Worm (Caenorhabditis elegans) whole organism, L3 larva: ENCODE results near the gene vha-8.

Experiments
- aly-2 ChIP-seq: fragments of 150-350 bp; optimal IDR thresholded peaks from 2 replicates; lab custom pipeline; 2014; ENCODE audit warnings: missing biosample characterization, missing genetic modification characterization
- ama-1 ChIP-seq: fragments of 150-350 bp; optimal IDR thresholded peaks from 2 replicates; lab custom pipeline; 2018
- ceh-16 ChIP-seq: sonication (generic microtip); optimal IDR thresholded peaks from 2 replicates; lab custom pipeline; 2017; ENCODE audit warnings: missing biosample characterization, missing genetic modification characterization
- ceh-82 ChIP-seq: fragments of 150-350 bp; optimal IDR thresholded peaks from 2 replicates; lab custom pipeline; 2014; ENCODE audit warnings: missing biosample characterization, missing genetic modification characterization
- elt-1 ChIP-seq: fragments of 150-350 bp; optimal IDR thresholded peaks from 2 replicates; lab custom pipeline; 2014; ENCODE audit warnings: missing biosample characterization, missing genetic modification characterization
- elt-2 ChIP-seq: sonication (generic microtip); optimal IDR thresholded peaks from 2 replicates; lab custom pipeline; 2016; ENCODE audit warnings: missing genetic modification reagents, mild to moderate bottlenecking, missing genetic modification characterization, missing compliant biosample characterization
- fkh-2 ChIP-seq: fragments of 150-350 bp; optimal IDR thresholded peaks from 2 replicates; lab custom pipeline; 2014; ENCODE audit warnings: missing biosample characterization, missing genetic modification reagents, missing genetic modification characterization
- nhr-237 ChIP-seq: fragments of 150-350 bp; optimal IDR thresholded peaks from 2 replicates; lab custom pipeline; 2014; ENCODE audit warnings: missing biosample characterization, missing genetic modification characterization
- pqm-1 ChIP-seq: fragments of 150-350 bp; optimal IDR thresholded peaks from 2 replicates; lab custom pipeline; 2017; ENCODE audit warnings: missing biosample characterization, missing genetic modification characterization, inconsistent platforms
- sea-2 ChIP-seq: fragments of 150-350 bp; sonication (generic microtip); optimal IDR thresholded peaks from 4 replicates; lab custom pipeline; 2014; ENCODE audit warnings: missing biosample characterization, missing genetic modification reagents, missing genetic modification characterization
- unc-39 ChIP-seq: sonication (generic microtip); optimal IDR thresholded peaks from 4 replicates; lab custom pipeline; 2017; ENCODE audit warnings: missing biosample characterization, missing genetic modification characterization
- ztf-11 ChIP-seq: fragments of 150-350 bp; optimal IDR thresholded peaks from 2 replicates; lab custom pipeline; 2014; ENCODE audit warnings: missing biosample characterization, missing genetic modification characterization

DNA sequence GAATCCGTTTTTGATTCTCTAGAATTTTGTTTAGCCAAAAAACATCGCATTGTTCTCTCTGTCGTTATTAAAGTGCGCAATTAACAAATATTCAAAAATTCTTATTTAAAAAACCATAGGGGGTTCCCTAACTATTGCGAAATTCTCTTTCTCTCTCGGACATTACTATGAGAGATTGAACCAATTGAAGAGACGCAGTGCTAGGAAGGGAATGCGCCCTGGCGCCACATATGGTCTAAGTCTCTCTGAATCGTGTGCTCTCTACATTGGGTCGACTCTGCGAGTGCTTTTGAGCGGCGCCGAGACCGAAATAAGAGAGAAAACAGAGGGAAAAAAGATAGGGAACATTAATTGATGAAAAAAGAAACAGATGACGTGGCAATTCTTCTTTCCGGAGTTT lies 5.0 kb upstream of the vha-8 start:
- TF ChIP-seq ceh-82 (no peak), elt-1 (tag; lab: Kevin White, UChicago) (no peak), ceh-16 (tag; lab: Kevin White, UChicago) (no peak), unc-39 (tag; lab: Kevin White, UChicago) (no peak), sea-2 (no peak), nhr-237 (tag; lab: Kevin White, UChicago) (no peak), aly-2 (tag; lab: Kevin White, UChicago) (no peak), pqm-1 (tag; lab: Kevin White, UChicago) (peak; percentile 49), fkh-2 (tag; lab: Kevin White, UChicago) (no peak), ztf-11 (tag; lab: Kevin White, UChicago) (no peak), ama-1 (lab: Kevin White, UChicago) (no peak), elt-2 (peak; percentile 60)
